Fruit fly (Drosophila melanogaster) whole organism, wandering third instar larva: Measurements from ENCODE around the gene CG14042.

ENCODE experiments used
- Abd-B ChIP-seq: fragments of >200 bp; optimal IDR thresholded peaks from 2 replicates; lab custom pipeline; 2017; ENCODE audit warnings: missing biosample characterization, missing genetic modification characterization
- CG32264 ChIP-seq: fragments of 200-800 bp; sonication (Bioruptor generic); optimal IDR thresholded peaks from 2 replicates; lab custom pipeline; 2016; ENCODE audit warnings: missing biosample characterization, missing genetic modification characterization
- CG9705 ChIP-seq: fragments of 200-800 bp; sonication (Bioruptor generic); optimal IDR thresholded peaks from 2 replicates; lab custom pipeline; 2018; ENCODE audit warnings: missing biosample characterization, mild to moderate bottlenecking, missing genetic modification characterization
- Dfd ChIP-seq: fragments of >200 bp; optimal IDR thresholded peaks from 2 replicates; lab custom pipeline; 2017; ENCODE audit warnings: missing biosample characterization, missing genetic modification characterization
- Dif ChIP-seq: fragments of 200-275, 200-300 bp; sonication (Bioruptor generic); optimal IDR thresholded peaks from 2 replicates; lab custom pipeline; 2018; ENCODE audit warnings: missing biosample characterization, missing genetic modification characterization; ENCODE audit not compliant: partially characterized antibody
- GATAd ChIP-seq: sonication (Bioruptor generic); optimal IDR thresholded peaks from 2 replicates; lab custom pipeline; 2016; ENCODE audit warnings: missing biosample characterization, missing genetic modification characterization
- HLH106 ChIP-seq: fragments of 200-800 bp; optimal IDR thresholded peaks from 3 replicates; lab custom pipeline; 2019; ENCODE audit warnings: missing biosample characterization, mild to moderate bottlenecking, missing genetic modification characterization, moderate library complexity
- Hnf4 ChIP-seq: fragments of 200-800 bp; sonication (Bioruptor generic); optimal IDR thresholded peaks from 2 replicates; lab custom pipeline; 2016; ENCODE audit warnings: missing biosample characterization, mild to moderate bottlenecking, missing genetic modification characterization
- Hr78 ChIP-seq: fragments of >200 bp; optimal IDR thresholded peaks from 2 replicates; lab custom pipeline; 2017; ENCODE audit warnings: missing biosample characterization, missing genetic modification characterization
- Hr83 ChIP-seq: fragments of 200-300 bp; sonication (Bioruptor generic); optimal IDR thresholded peaks from 2 replicates; lab custom pipeline; 2016; ENCODE audit warnings: missing biosample characterization, mild to moderate bottlenecking, missing genetic modification characterization, moderate library complexity; ENCODE audit not compliant: poor library complexity, severe bottlenecking
- Jra ChIP-seq: sonication (Bioruptor generic); optimal IDR thresholded peaks from 2 replicates; lab custom pipeline; 2016; ENCODE audit warnings: missing biosample characterization, missing genetic modification characterization
- Mio ChIP-seq: sonication (Bioruptor generic); optimal IDR thresholded peaks from 2 replicates; lab custom pipeline; 2016; ENCODE audit warnings: missing biosample characterization, missing genetic modification characterization
- Myc ChIP-seq: fragments of >200 bp; optimal IDR thresholded peaks from 2 replicates; lab custom pipeline; 2017
- N ChIP-seq: fragments of >200 bp; optimal IDR thresholded peaks from 2 replicates; lab custom pipeline; 2018; ENCODE audit warnings: missing biosample characterization, missing external identifiers, missing genetic modification characterization
- OdsH ChIP-seq: fragments of 200-800 bp; sonication (Bioruptor generic); optimal IDR thresholded peaks from 2 replicates; lab custom pipeline; 2016; ENCODE audit warnings: missing biosample characterization, mild to moderate bottlenecking, missing genetic modification characterization
- Rel ChIP-seq, 2 experiments: fragments of 200-800 bp; sonication (Bioruptor generic) in 1 of 2; optimal IDR thresholded peaks; 2 replicates in 1 of 2; 3 replicates in 1 of 2; lab custom pipeline; 2016 to 2019; ENCODE audit warnings: mild to moderate bottlenecking in 2 of 2, missing biosample characterization in 2 of 2, missing genetic modification characterization in 2 of 2, moderate library complexity in 1 of 2
- Sp1 ChIP-seq: fragments of 200-800 bp; sonication (Bioruptor generic); optimal IDR thresholded peaks from 3 replicates; lab custom pipeline; 2019; ENCODE audit warnings: missing biosample characterization, mild to moderate bottlenecking, missing genetic modification characterization, moderate library complexity
- Vsx2 ChIP-seq: fragments of 200-300, 225-300 bp; sonication (Bioruptor generic); optimal IDR thresholded peaks from 2 replicates; lab custom pipeline; 2018; ENCODE audit warnings: missing biosample characterization, missing genetic modification characterization; ENCODE audit not compliant: partially characterized antibody
- br ChIP-seq: fragments of 200-800 bp; sonication (Bioruptor generic); optimal IDR thresholded peaks from 2 replicates; lab custom pipeline; 2016; ENCODE audit warnings: missing biosample characterization, missing genetic modification characterization
- brk ChIP-seq: fragments of 200-800 bp; sonication (Bioruptor generic); optimal IDR thresholded peaks from 2 replicates; lab custom pipeline; 2016; ENCODE audit warnings: missing biosample characterization, mild to moderate bottlenecking, missing genetic modification characterization
- dl ChIP-seq, 2 experiments: fragments of 175-275, 200-275 bp in 1 of 2; fragments of 200-275 bp in 1 of 2; sonication (Bioruptor generic); optimal IDR thresholded peaks; lab custom pipeline; 2018; ENCODE audit warnings: mild to moderate bottlenecking in 2 of 2, missing biosample characterization in 2 of 2, missing genetic modification characterization in 2 of 2, moderate library complexity in 2 of 2; ENCODE audit not compliant: partially characterized antibody in 2 of 2, insufficient read depth in 1 of 2
- dmrt93B ChIP-seq: fragments of 200-800 bp; sonication (Bioruptor generic); optimal IDR thresholded peaks from 2 replicates; lab custom pipeline; 2018; ENCODE audit warnings: missing biosample characterization, mild to moderate bottlenecking, missing genetic modification characterization
- dsf ChIP-seq: sonication (Bioruptor generic); optimal IDR thresholded peaks from 2 replicates; lab custom pipeline; 2016; ENCODE audit warnings: missing biosample characterization, missing genetic modification characterization, borderline replicate concordance
- ey ChIP-seq: fragments of 200-800 bp; sonication (Bioruptor generic); optimal IDR thresholded peaks from 2 replicates; lab custom pipeline; 2016; ENCODE audit warnings: missing biosample characterization, missing genetic modification characterization
- foxo ChIP-seq, 2 experiments: fragments of 200-800 bp; sonication (Bioruptor generic); optimal IDR thresholded peaks; 2 replicates in 1 of 2; 3 replicates in 1 of 2; lab custom pipeline; 2016 to 2017; ENCODE audit warnings: missing biosample characterization in 2 of 2, missing genetic modification characterization in 2 of 2
- fru ChIP-seq: fragments of 200-800 bp; sonication (Bioruptor generic); optimal IDR thresholded peaks from 3 replicates; lab custom pipeline; 2016; ENCODE audit warnings: missing biosample characterization, mild to moderate bottlenecking, missing genetic modification characterization
- h ChIP-seq: fragments of 200-800 bp; sonication (Bioruptor generic); optimal IDR thresholded peaks from 3 replicates; lab custom pipeline; 2016; ENCODE audit warnings: missing biosample characterization, mild to moderate bottlenecking, missing genetic modification characterization
- lola ChIP-seq: fragments of >200 bp; optimal IDR thresholded peaks from 2 replicates; lab custom pipeline; 2017; ENCODE audit warnings: missing biosample characterization, missing genetic modification characterization
- psq ChIP-seq: fragments of 200-800 bp; sonication (Bioruptor generic); optimal IDR thresholded peaks from 3 replicates; lab custom pipeline; 2017; ENCODE audit warnings: missing biosample characterization, mild to moderate bottlenecking, missing genetic modification characterization, moderate library complexity
- rgr ChIP-seq: fragments of 200-800 bp; sonication (Bioruptor generic); optimal IDR thresholded peaks from 3 replicates; lab custom pipeline; 2016; ENCODE audit warnings: missing biosample characterization, mild to moderate bottlenecking, missing genetic modification characterization
- sage ChIP-seq: fragments of 200-800 bp; sonication (Bioruptor generic); optimal IDR thresholded peaks from 2 replicates; lab custom pipeline; 2016; ENCODE audit warnings: missing biosample characterization, mild to moderate bottlenecking, missing genetic modification characterization
- sv ChIP-seq: fragments of 200-800 bp; sonication (Bioruptor generic); optimal IDR thresholded peaks from 3 replicates; lab custom pipeline; 2016; ENCODE audit warnings: missing biosample characterization, missing genetic modification characterization
- tai ChIP-seq: sonication (Bioruptor generic); optimal IDR thresholded peaks from 2 replicates; lab custom pipeline; 2016; ENCODE audit warnings: missing biosample characterization, missing genetic modification characterization
- woc ChIP-seq: sonication (Bioruptor generic); optimal IDR thresholded peaks from 2 replicates; lab custom pipeline; 2016; ENCODE audit warnings: missing biosample characterization, mild to moderate bottlenecking, missing genetic modification characterization

CG14042 gene

DNA sequence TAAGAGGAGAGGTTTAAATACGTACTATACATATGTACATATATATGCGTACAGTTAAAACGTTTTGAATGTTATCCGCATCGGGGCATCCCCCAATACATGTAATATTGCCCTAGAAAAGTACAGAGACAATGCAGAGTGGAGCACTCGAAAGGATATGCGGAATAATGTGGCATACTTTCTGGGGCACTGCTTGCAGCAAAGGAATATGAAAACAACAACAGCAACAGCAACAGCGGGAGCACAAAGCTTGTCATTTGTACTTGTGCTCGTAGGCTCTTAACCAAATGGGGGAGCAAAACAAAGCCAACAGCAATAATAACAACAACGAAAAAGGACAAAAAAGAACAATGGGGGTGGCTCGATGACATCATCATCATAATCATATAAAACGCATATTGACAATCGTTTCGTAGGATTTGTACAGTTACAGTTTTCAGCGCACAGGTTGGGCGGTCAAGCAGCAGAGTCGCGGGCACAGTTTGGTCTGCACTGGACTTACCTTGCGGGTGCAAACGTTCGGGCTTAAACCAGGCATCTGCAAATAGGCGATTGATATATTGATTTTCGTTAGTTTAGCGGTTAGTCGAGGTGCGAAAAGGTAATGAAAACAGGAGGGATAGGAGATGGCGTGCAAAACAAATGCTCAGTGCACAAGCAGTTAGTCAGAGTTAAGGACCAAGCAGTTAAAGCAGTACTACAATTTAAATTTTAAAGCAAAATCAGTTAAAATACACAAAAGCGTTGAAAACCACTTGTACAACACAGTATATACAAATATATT lies 33.6 kb upstream of the CG14042 start:
- TF ChIP-seq dsf (GFP tag; lab: Kevin White, UChicago): no peak
- TF ChIP-seq Myc: peak; percentile 29
- TF ChIP-seq N (GFP tag; lab: Kevin White, UChicago): peak; percentile 55
- TF ChIP-seq, all 38 proteins: peak for 2

DNA sequence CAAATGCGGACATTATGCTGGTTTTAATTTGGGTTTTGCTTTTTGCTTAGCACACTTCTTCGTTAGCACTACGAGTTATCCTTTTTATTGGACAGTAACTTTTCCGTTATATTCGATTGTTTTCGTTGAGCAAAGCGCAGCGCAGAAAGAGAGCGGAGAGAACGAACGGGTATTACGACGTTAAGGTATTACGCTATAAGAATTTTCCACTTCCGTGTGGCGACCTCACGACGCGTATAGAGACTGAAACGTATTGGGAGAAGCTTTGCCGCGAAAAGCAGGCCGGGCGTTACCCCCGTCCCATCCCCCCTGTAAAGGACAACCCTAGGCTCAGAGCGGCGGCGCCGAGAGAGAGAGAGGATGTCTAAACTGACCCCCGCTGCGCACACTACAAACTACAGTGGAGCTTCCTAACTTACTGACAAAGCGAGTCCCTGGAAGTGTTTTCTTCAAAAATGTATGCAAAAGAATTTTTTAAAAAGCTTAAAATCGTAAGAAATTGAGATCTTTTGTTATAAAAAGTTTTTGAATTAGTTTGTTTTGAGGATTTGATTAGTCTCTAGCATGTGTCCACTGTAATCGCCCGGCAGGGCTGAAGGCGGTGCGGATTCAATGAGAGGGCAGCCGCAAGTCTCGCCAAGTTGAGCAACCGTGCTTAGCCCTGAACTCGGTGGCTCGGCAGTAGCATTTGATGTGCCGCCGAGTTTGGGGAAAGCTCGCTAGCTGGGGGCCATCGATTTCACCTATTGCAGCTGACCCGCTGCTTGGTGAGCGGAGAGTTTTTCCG lies 32.6 kb upstream of the CG14042 start:
- TF ChIP-seq Dfd (GFP tag; lab: Kevin White, UChicago) (no peak), Hr78 (GFP tag; lab: Kevin White, UChicago) (no peak), Myc (no peak), Sp1 (GFP tag; lab: Kevin White, UChicago) (peak; percentile 86), Rel (GFP tag; optimal IDR thresholded peaks at IDR 0.05; lab: Kevin White, UChicago) (peak; percentile 57), Rel (tag; optimal IDR thresholded peaks at IDR 0.05; lab: Kevin White, UChicago) (peak; percentile 61), brk (peak; percentile 77), sv (peak; percentile 92), fru (GFP tag; lab: Kevin White, UChicago) (peak; percentile 92), CG9705 (GFP tag; lab: Kevin White, UChicago) (peak; percentile 64), lola (no peak), rgr (peak; percentile 92), dmrt93B (peak; percentile 72), psq (peak; percentile 83), ey (GFP tag; lab: Kevin White, UChicago) (peak; percentile 93), woc (peak; percentile 87), Mio (peak; percentile 58), Vsx2 (no peak), HLH106 (peak; percentile 89), GATAd (peak; percentile 5), br (GFP tag; lab: Kevin White, UChicago) (peak; percentile 93), Jra (GFP tag; lab: Kevin White, UChicago) (peak; percentile 75), CG32264 (GFP tag; lab: Kevin White, UChicago) (peak; percentile 83), OdsH (GFP tag; lab: Kevin White, UChicago) (peak; percentile 91), h (peak; percentile 93), foxo (GFP tag; optimal IDR thresholded peaks at IDR 0.05; lab: Kevin White, UChicago) (peak; percentile 59 to 95), dl (GFP tag; optimal IDR thresholded peaks at IDR 0.05; lab: Kevin White, UChicago; ENCODE audit: insufficient read depth in 1 of 2, partially characterized antibody in 2 of 2) (no peak), Dif (GFP tag; lab: Kevin White, UChicago) (no peak), tai (GFP tag; lab: Kevin White, UChicago) (no peak), Abd-B (GFP tag; lab: Kevin White, UChicago) (no peak), Hr83 (GFP tag; lab: Kevin White, UChicago) (no peak), Hnf4 (GFP tag; lab: Kevin White, UChicago) (peak; percentile 92), sage (GFP tag; lab: Kevin White, UChicago) (peak; percentile 53)
- TF ChIP-seq, all 38 proteins: peak for 22

DNA sequence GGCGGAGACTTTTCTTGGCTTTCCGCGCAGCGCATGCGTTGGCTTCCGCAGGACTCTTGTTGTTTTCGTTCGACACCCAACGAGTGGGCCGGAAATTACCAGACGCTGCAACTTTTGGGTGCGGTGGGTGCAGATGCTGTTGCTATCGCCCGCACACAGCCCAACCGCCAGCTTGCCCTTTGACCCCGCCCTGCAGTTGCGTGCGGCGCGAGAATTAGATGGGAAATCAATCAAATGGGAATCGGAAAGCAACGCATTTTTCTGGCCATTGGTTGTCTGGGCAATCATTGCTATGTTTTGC lies 32.1 kb upstream of the CG14042 start:
- TF ChIP-seq dsf (GFP tag; lab: Kevin White, UChicago) (no peak), Dif (GFP tag; lab: Kevin White, UChicago) (peak; percentile 21)
